Worm (Caenorhabditis elegans) whole organism, midembryonic: Measurements from ENCODE around the gene try-3.

Experiments
- T22C8.4 ChIP-seq: fragments of 200-800 bp; sonication (Bioruptor generic); IDR thresholded peaks from 2 replicates; pipeline ENCODE4 v1.3.6; 2022; ENCODE audit warnings: missing genetic modification characterization, missing compliant biosample characterization
- cog-1 ChIP-seq: sonication (generic microtip); optimal IDR thresholded peaks from 2 replicates; lab custom pipeline; 2016; ENCODE audit warnings: missing genetic modification characterization, missing compliant biosample characterization
- flt-1 ChIP-seq: fragments of 200-800 bp; sonication (Bioruptor generic); IDR thresholded peaks from 2 replicates; pipeline ENCODE4 v1.3.6; 2022; ENCODE audit warnings: missing genetic modification characterization, missing compliant biosample characterization
- ref-1 ChIP-seq: fragments of 200-800 bp; sonication (Bioruptor generic); conservative IDR thresholded peaks from 2 replicates; pipeline ENCODE4 v1.3.6; 2022; ENCODE audit warnings: missing genetic modification reagents, missing genetic modification characterization, missing compliant biosample characterization

- no peak for TF ChIP-seq ref-1 (GFP tag; lab: Robert Waterston, UW)
- no peak for TF ChIP-seq flt-1
- TF ChIP-seq cog-1 (tag; lab: Kevin White, UChicago) = no peak
- TF ChIP-seq T22C8.4 = no peak
Observed at ce11 chrIV:6517859-6518258, 39.1 kb upstream of the try-3 start, which contains the start of gene C01G5.7.
